Worm (Caenorhabditis elegans) whole organism, young adult: ENCODE measurements around the gene Y16B4A.2.

ENCODE experiments used
- C06A6.2 ChIP-seq: fragments of 200-800 bp; sonication (Bioruptor generic); conservative IDR thresholded peaks from 2 replicates; pipeline ENCODE4 v1.3.6; 2022; ENCODE audit warnings: missing genetic modification characterization, missing compliant biosample characterization
- F10E7.11 ChIP-seq: sonication (generic microtip); optimal IDR thresholded peaks from 2 replicates; lab custom pipeline; 2017; ENCODE audit warnings: mild to moderate bottlenecking, missing genetic modification characterization, moderate library complexity, missing compliant biosample characterization
- F22D6.2 ChIP-seq: sonication (generic microtip); optimal IDR thresholded peaks from 2 replicates; lab custom pipeline; 2016; ENCODE audit warnings: mild to moderate bottlenecking, missing genetic modification characterization, missing compliant biosample characterization
- F23B12.7 ChIP-seq: sonication (generic microtip); optimal IDR thresholded peaks from 2 replicates; lab custom pipeline; 2017; ENCODE audit warnings: missing genetic modification characterization, mild to moderate bottlenecking, missing compliant biosample characterization, antibody characterized with exemption, moderate library complexity; ENCODE audit not compliant: insufficient read depth
- F33H1.4 ChIP-seq: fragments of 200-800 bp; sonication (Bioruptor generic); IDR thresholded peaks from 2 replicates; pipeline ENCODE4 v1.3.6; 2022; ENCODE audit warnings: missing genetic modification reagents, missing genetic modification characterization, missing compliant biosample characterization
- F37B4.10 ChIP-seq: fragments of 200-800 bp; sonication (Bioruptor generic); IDR thresholded peaks from 2 replicates; pipeline ENCODE4 v1.3.6; 2022; ENCODE audit warnings: missing genetic modification characterization, missing compliant biosample characterization
- F39B2.1 ChIP-seq: fragments of 200-800 bp; sonication (Bioruptor generic); IDR thresholded peaks from 2 replicates; pipeline ENCODE4 v1.3.6; 2022; ENCODE audit warnings: missing genetic modification reagents, missing genetic modification characterization, missing compliant biosample characterization
- F49E8.2 ChIP-seq: sonication (generic microtip); optimal IDR thresholded peaks from 3 replicates; lab custom pipeline; 2017; ENCODE audit warnings: missing genetic modification characterization, mild to moderate bottlenecking, missing compliant biosample characterization, antibody characterized with exemption, moderate library complexity; ENCODE audit not compliant: insufficient read depth
- F55B11.4 ChIP-seq: sonication (generic microtip); optimal IDR thresholded peaks from 2 replicates; lab custom pipeline; 2016; ENCODE audit warnings: missing compliant biosample characterization, missing genetic modification characterization, borderline replicate concordance; ENCODE audit not compliant: insufficient read depth
- F57A8.1 ChIP-seq: fragments of 200-800 bp; sonication (Bioruptor generic); optimal IDR thresholded peaks from 2 replicates; lab custom pipeline; 2018; ENCODE audit warnings: mild to moderate bottlenecking, missing genetic modification characterization, moderate library complexity, missing compliant biosample characterization
- F57C9.4 ChIP-seq: sonication (generic microtip); optimal IDR thresholded peaks from 2 replicates; lab custom pipeline; 2017; ENCODE audit warnings: mild to moderate bottlenecking, missing genetic modification characterization, missing compliant biosample characterization
- K11D2.4 ChIP-seq: fragments of 200-800 bp; sonication (Bioruptor generic); IDR thresholded peaks from 2 replicates; pipeline ENCODE4 v1.3.6; 2022; ENCODE audit warnings: missing genetic modification reagents, missing genetic modification characterization, missing compliant biosample characterization
- Y53F4B.3 ChIP-seq: fragments of 200-800 bp; sonication (Bioruptor generic); IDR thresholded peaks from 2 replicates; pipeline ENCODE4 v1.3.6; 2022; ENCODE audit warnings: missing genetic modification reagents, missing genetic modification characterization, missing compliant biosample characterization
- Y53G8AR.9 ChIP-seq: fragments of 200-800 bp; sonication (Bioruptor generic); conservative IDR thresholded peaks from 2 replicates; pipeline ENCODE4 v1.3.6; 2022; ENCODE audit warnings: missing genetic modification reagents, missing genetic modification characterization, missing compliant biosample characterization
- Y67H2A.10 ChIP-seq: fragments of 200-800 bp; sonication (Bioruptor generic); conservative IDR thresholded peaks from 2 replicates; pipeline ENCODE4 v1.3.6; 2022; ENCODE audit warnings: missing genetic modification reagents, missing genetic modification characterization, missing compliant biosample characterization
- ama-1 ChIP-seq, 3 experiments: fragments of 150-350 bp in 1 of 3; sonication (generic microtip) in 2 of 3; optimal IDR thresholded peaks; 2 replicates each; lab custom pipeline; 2014 to 2018; ENCODE audit warnings: missing biosample characterization in 2 of 3, missing genetic modification characterization in 2 of 3, missing genetic modification reagents in 2 of 3
- aptf-3 ChIP-seq: fragments of 200-800 bp; sonication (Bioruptor generic); IDR thresholded peaks from 2 replicates; pipeline ENCODE4 v1.3.6; 2022; ENCODE audit warnings: missing genetic modification characterization, missing compliant biosample characterization
- atf-7 ChIP-seq: sonication (generic microtip); optimal IDR thresholded peaks from 2 replicates; lab custom pipeline; 2017; ENCODE audit warnings: mild to moderate bottlenecking, missing genetic modification characterization, missing compliant biosample characterization
- attf-3 ChIP-seq: fragments of 200-800 bp; sonication (Bioruptor generic); conservative IDR thresholded peaks from 2 replicates; pipeline ENCODE4 v1.3.6; 2022; ENCODE audit warnings: missing genetic modification reagents, missing genetic modification characterization, missing compliant biosample characterization
- cebp-2 ChIP-seq: fragments of 200-800 bp; sonication (Bioruptor generic); IDR thresholded peaks from 2 replicates; pipeline ENCODE4 v1.3.6; 2022; ENCODE audit warnings: missing genetic modification characterization, missing compliant biosample characterization
- ceh-27 ChIP-seq: fragments of 200-800 bp; sonication (Bioruptor generic); optimal IDR thresholded peaks from 2 replicates; lab custom pipeline; 2018; ENCODE audit warnings: mild to moderate bottlenecking, missing genetic modification characterization, moderate library complexity, missing compliant biosample characterization
- ceh-40 ChIP-seq: fragments of 200-800 bp; sonication (Bioruptor generic); IDR thresholded peaks from 2 replicates; pipeline ENCODE4 v1.3.6; 2022; ENCODE audit warnings: missing genetic modification characterization, missing compliant biosample characterization
- dpff-1 ChIP-seq: sonication (generic microtip); optimal IDR thresholded peaks from 2 replicates; lab custom pipeline; 2017; ENCODE audit warnings: mild to moderate bottlenecking, missing genetic modification characterization, missing compliant biosample characterization
- egrh-3 ChIP-seq: fragments of 200-800 bp; sonication (Bioruptor generic); IDR thresholded peaks from 2 replicates; pipeline ENCODE4 v1.3.6; 2022; ENCODE audit warnings: missing genetic modification reagents, missing genetic modification characterization, missing compliant biosample characterization
- let-526 ChIP-seq: fragments of 200-800 bp; sonication (Bioruptor generic); IDR thresholded peaks from 2 replicates; pipeline ENCODE4 v1.3.6; 2022; ENCODE audit warnings: missing genetic modification reagents, missing genetic modification characterization, missing compliant biosample characterization
- lin-26 ChIP-seq: fragments of 200-800 bp; sonication (Bioruptor generic); IDR thresholded peaks from 2 replicates; pipeline ENCODE4 v1.3.6; 2022; ENCODE audit warnings: missing genetic modification reagents, missing genetic modification characterization, missing compliant biosample characterization
- lin-54 ChIP-seq: fragments of 200-800 bp; sonication (Bioruptor generic); optimal IDR thresholded peaks from 2 replicates; lab custom pipeline; 2018; ENCODE audit warnings: mild to moderate bottlenecking, missing genetic modification characterization, missing compliant biosample characterization
- madf-10 ChIP-seq: sonication (generic microtip); optimal IDR thresholded peaks from 2 replicates; lab custom pipeline; 2016; ENCODE audit warnings: mild to moderate bottlenecking, missing genetic modification characterization, missing compliant biosample characterization
- mxl-1 ChIP-seq: sonication (generic microtip); optimal IDR thresholded peaks from 2 replicates; lab custom pipeline; 2016; ENCODE audit warnings: missing genetic modification characterization, missing compliant biosample characterization
- nfya-2 ChIP-seq: fragments of 200-800 bp; sonication (Bioruptor generic); IDR thresholded peaks from 2 replicates; pipeline ENCODE4 v1.3.6; 2022; ENCODE audit warnings: missing genetic modification reagents, missing genetic modification characterization, missing compliant biosample characterization
- nhr-179 ChIP-seq: sonication (generic microtip); optimal IDR thresholded peaks from 2 replicates; lab custom pipeline; 2016; ENCODE audit warnings: mild to moderate bottlenecking, missing genetic modification characterization, missing compliant biosample characterization
- nhr-27 ChIP-seq: fragments of 200-800 bp; sonication (Bioruptor generic); optimal IDR thresholded peaks from 2 replicates; lab custom pipeline; 2018; ENCODE audit warnings: mild to moderate bottlenecking, missing genetic modification characterization, moderate library complexity, missing compliant biosample characterization
- nhr-80 ChIP-seq: sonication (generic microtip); optimal IDR thresholded peaks from 2 replicates; lab custom pipeline; 2016; ENCODE audit warnings: missing genetic modification characterization, missing compliant biosample characterization
- pbrm-1 ChIP-seq: fragments of 200-800 bp; sonication (Bioruptor generic); IDR thresholded peaks from 2 replicates; pipeline ENCODE4 v1.3.6; 2022; ENCODE audit warnings: missing genetic modification reagents, missing genetic modification characterization, missing compliant biosample characterization
- pha-4 ChIP-seq: fragments of 150-350 bp; sonication (generic microtip); optimal IDR thresholded peaks from 2 replicates; lab custom pipeline; 2014; ENCODE audit warnings: missing biosample characterization, missing genetic modification reagents, missing genetic modification characterization
- rec-8 ChIP-seq, 2 experiments: sonication (generic microtip); optimal IDR thresholded peaks; 2 replicates each; lab custom pipeline; 2016; ENCODE audit warnings: mild to moderate bottlenecking in 2 of 2, missing genetic modification characterization in 2 of 2, missing genetic modification reagents in 2 of 2, missing genotype in 2 of 2, missing biosample characterization in 1 of 2, missing compliant biosample characterization in 1 of 2, moderate library complexity in 1 of 2
- rpc-1 ChIP-seq, 2 experiments: fragments of 150-350 bp in 1 of 2; sonication (generic microtip) in 1 of 2; optimal IDR thresholded peaks; 2 replicates each; lab custom pipeline; 2014 to 2018; ENCODE audit warnings: missing biosample characterization in 1 of 2, missing genetic modification characterization in 1 of 2, missing genetic modification reagents in 1 of 2, missing genotype in 1 of 2
- snpc-1.3 ChIP-seq: sonication (generic microtip); optimal IDR thresholded peaks from 2 replicates; lab custom pipeline; 2017; ENCODE audit warnings: missing genetic modification characterization, mild to moderate bottlenecking, missing compliant biosample characterization, antibody characterized with exemption, moderate library complexity, missing genotype, missing genetic modification reagents; ENCODE audit not compliant: insufficient read depth
- snpc-3.4 ChIP-seq: sonication (generic microtip); optimal IDR thresholded peaks from 2 replicates; lab custom pipeline; 2017; ENCODE audit warnings: missing genetic modification characterization, mild to moderate bottlenecking, missing compliant biosample characterization, antibody characterized with exemption, moderate library complexity, missing genotype, missing genetic modification reagents
- snpc-4 ChIP-seq, 5 experiments: fragments of 150-350 bp in 1 of 5; sonication (generic microtip) in 4 of 5; optimal IDR thresholded peaks; 2 replicates each; lab custom pipeline; 2014 to 2018; ENCODE audit warnings: missing genetic modification characterization in 5 of 5, missing biosample characterization in 3 of 5, antibody characterized with exemption in 2 of 5, mild to moderate bottlenecking in 2 of 5, missing compliant biosample characterization in 2 of 5, missing genotype in 2 of 5, moderate library complexity in 2 of 5, missing genetic modification reagents in 1 of 5
- sptf-2 ChIP-seq: fragments of 200-800 bp; sonication (Bioruptor generic); optimal IDR thresholded peaks from 2 replicates; lab custom pipeline; 2018; ENCODE audit warnings: mild to moderate bottlenecking, missing genetic modification characterization, missing compliant biosample characterization
- tlf-1 ChIP-seq: fragments of 200-800 bp; sonication (Bioruptor generic); optimal IDR thresholded peaks from 2 replicates; lab custom pipeline; 2018; ENCODE audit warnings: mild to moderate bottlenecking, missing genetic modification characterization, missing compliant biosample characterization
- ztf-26 ChIP-seq: sonication (generic microtip); optimal IDR thresholded peaks from 2 replicates; lab custom pipeline; 2017; ENCODE audit warnings: missing genetic modification characterization, missing compliant biosample characterization
- ztf-3 ChIP-seq: fragments of 200-800 bp; sonication (Bioruptor generic); optimal IDR thresholded peaks from 2 replicates; lab custom pipeline; 2018; ENCODE audit warnings: mild to moderate bottlenecking, missing genetic modification characterization, missing compliant biosample characterization

Gene Y16B4A.2

DNA sequence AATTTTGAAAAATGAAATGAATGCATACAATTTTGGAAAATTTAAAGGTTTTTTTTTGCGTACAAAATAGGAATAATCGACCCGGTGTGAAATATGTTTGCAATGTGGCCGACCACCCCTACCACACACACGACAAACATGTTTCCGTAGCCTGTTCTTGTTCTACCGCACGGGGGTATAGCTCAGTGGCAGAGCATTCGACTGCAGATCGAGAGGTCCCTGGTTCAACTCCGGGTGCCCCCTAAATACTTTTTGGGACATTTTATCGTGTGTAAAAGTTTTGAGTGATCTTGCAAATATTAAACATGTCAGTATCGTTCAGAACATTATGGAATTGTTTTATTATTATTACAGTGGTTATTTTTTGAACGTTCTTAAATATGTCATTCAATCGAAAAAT lies 33.1 kb upstream of the Y16B4A.2 start (continued):
- peak; percentile 70 to 74 for TF ChIP-seq rec-8 (tag; optimal IDR thresholded peaks at IDR 0.05; lab: Kevin White, UChicago)
- TF ChIP-seq Y53F4B.3 (GFP tag; lab: Robert Waterston, UW): no peak
- peak; percentile 15 for TF ChIP-seq F22D6.2 (tag; lab: Kevin White, UChicago)
- TF ChIP-seq F49E8.2 (tag; lab: Kevin White, UChicago): no peak
- peak; percentile 19 for TF ChIP-seq madf-10 (tag; lab: Kevin White, UChicago)
- 0 out of 2 replicates have a peak, but pooled peaks have one; percentile 33 for TF ChIP-seq aptf-3 (GFP tag; lab: Robert Waterston, UW)
- TF ChIP-seq pha-4 (tag; lab: Kevin White, UChicago): no peak
- no peak for TF ChIP-seq F39B2.1 (GFP tag; lab: Robert Waterston, UW)
- no peak for TF ChIP-seq F55B11.4
- TF ChIP-seq K11D2.4 (GFP tag; lab: Robert Waterston, UW): no peak
- TF ChIP-seq F33H1.4: no peak
- peak; percentile 71 for TF ChIP-seq F23B12.7 (tag; lab: Kevin White, UChicago)
- peak; percentile 37 for TF ChIP-seq ztf-3 (GFP tag; lab: Kevin White, UChicago)
- TF ChIP-seq Y67H2A.10: peak; percentile 29; the same call in 1 of the 2 replicates
- TF ChIP-seq rpc-1 (optimal IDR thresholded peaks at IDR 0.05; lab: Kevin White, UChicago): peak; percentile 87
- TF ChIP-seq rpc-1 (tag; optimal IDR thresholded peaks at IDR 0.05; lab: Kevin White, UChicago): peak; percentile 96
- no peak for TF ChIP-seq egrh-3
- TF ChIP-seq lin-26 (GFP tag; lab: Robert Waterston, UW): peak; percentile 95; the same call in 1 of the 2 replicates
- peak; percentile 92 for TF ChIP-seq ceh-40 (GFP tag; lab: Robert Waterston, UW)
- TF ChIP-seq attf-3 (GFP tag; lab: Robert Waterston, UW): no peak
- peak; percentile 84 for TF ChIP-seq snpc-3.4
- TF ChIP-seq lin-54 (GFP tag; lab: Kevin White, UChicago): no peak
- TF ChIP-seq snpc-4 (GFP tag; optimal IDR thresholded peaks at IDR 0.05; lab: Kevin White, UChicago): peak; percentile 81
- peak in 2 of 4 experiments; percentile 64 to 78 for TF ChIP-seq snpc-4 (tag; optimal IDR thresholded peaks at IDR 0.05; lab: Kevin White, UChicago)
- no peak for TF ChIP-seq dpff-1 (tag; lab: Kevin White, UChicago)
- peak; percentile 42 for TF ChIP-seq ztf-26
- peak; percentile 76 for TF ChIP-seq snpc-1.3 (tag; lab: Kevin White, UChicago)
- TF ChIP-seq let-526: no peak
- no peak for TF ChIP-seq Y53G8AR.9 (GFP tag; lab: Robert Waterston, UW)
- peak; percentile 19 for TF ChIP-seq nhr-179 (tag; lab: Kevin White, UChicago)
- peak; percentile 35 for TF ChIP-seq atf-7 (tag; lab: Kevin White, UChicago)
- no peak for TF ChIP-seq nhr-27
- no peak for TF ChIP-seq nhr-80
- TF ChIP-seq cebp-2 (GFP tag; lab: Robert Waterston, UW): 0 out of 2 replicates have a peak, but pooled peaks have one; percentile 81
- no peak for TF ChIP-seq nfya-2 (GFP tag; lab: Robert Waterston, UW)
- no peak for TF ChIP-seq F57C9.4 (tag; lab: Kevin White, UChicago)

DNA sequence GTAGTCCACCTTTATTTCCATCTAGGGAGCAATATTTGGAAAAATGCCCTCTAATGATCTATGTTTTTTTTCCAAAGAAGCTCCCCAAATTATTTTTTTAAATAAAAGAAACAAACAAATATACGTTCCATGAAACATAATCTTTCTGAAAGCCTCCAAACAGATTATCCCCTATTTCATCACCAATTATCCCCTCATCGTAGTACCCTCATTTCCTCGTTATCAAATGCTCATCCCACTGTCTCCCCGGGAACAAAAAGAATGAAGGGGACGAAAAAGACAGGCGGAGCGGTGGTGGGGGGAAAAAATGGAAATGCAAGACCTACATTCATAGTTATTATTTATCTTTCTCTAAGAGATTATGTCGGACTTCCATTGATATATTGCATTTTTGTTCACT lies 25.8 kb upstream of the Y16B4A.2 start:
- TF ChIP-seq ceh-27 (GFP tag; lab: Kevin White, UChicago) (no peak), cebp-2 (GFP tag; lab: Robert Waterston, UW) (no peak), F49E8.2 (tag; lab: Kevin White, UChicago) (no peak), pbrm-1 (GFP tag; lab: Robert Waterston, UW) (no peak), F57A8.1 (no peak), tlf-1 (GFP tag; lab: Kevin White, UChicago) (no peak), ama-1 (optimal IDR thresholded peaks at IDR 0.05; lab: Kevin White, UChicago) (no peak), ama-1 (GFP tag; optimal IDR thresholded peaks at IDR 0.05; lab: Kevin White, UChicago) (no peak), F37B4.10 (GFP tag; lab: Robert Waterston, UW) (no peak), C06A6.2 (no peak), F10E7.11 (tag; lab: Kevin White, UChicago) (no peak), snpc-3.4 (no peak), mxl-1 (tag; lab: Kevin White, UChicago) (no peak), rec-8 (tag; optimal IDR thresholded peaks at IDR 0.05; lab: Kevin White, UChicago) (no peak), F22D6.2 (tag; lab: Kevin White, UChicago) (no peak), Y53G8AR.9 (GFP tag; lab: Robert Waterston, UW) (no peak), sptf-2 (GFP tag; lab: Kevin White, UChicago) (no peak)
